Worm (Caenorhabditis elegans): ENCODE measurements around the gene his-41.

The his-41 gene

ce11 chrV:9549459-9549858 lies 4.1 kb downstream of the his-41 start, which contains the start of gene nstp-10 (continued):
- TF ChIP-seq Y75B8A.6 (GFP tag; IDR thresholded peaks at IDR 0.05) (no peak), unc-130 (GFP tag; optimal IDR thresholded peaks at IDR 0.05) (peak; percentile 93), lim-7 (GFP tag; IDR thresholded peaks at IDR 0.05) (0 out of 2 replicates have a peak, but pooled peaks have one; percentile 9), mep-1 (tag; optimal IDR thresholded peaks at IDR 0.05) (peak; percentile 40), daf-19 (GFP tag; conservative IDR thresholded peaks at IDR 0.05) (no peak), nhr-25 (tag; optimal IDR thresholded peaks at IDR 0.05; ENCODE audit: borderline replicate concordance, insufficient read depth) (peak; percentile 30), sdz-12 (GFP tag; optimal IDR thresholded peaks at IDR 0.05) (no peak), pha-4 (GFP tag; IDR thresholded peaks at IDR 0.05) (no peak), pha-4 (tag; optimal IDR thresholded peaks at IDR 0.05) (peak; percentile 8), dmd-6 (GFP tag; IDR thresholded peaks at IDR 0.05) (peak; percentile 9; the same call in 1 of the 2 replicates), ceh-62 (tag; optimal IDR thresholded peaks at IDR 0.05) (no peak), spr-1 (tag; optimal IDR thresholded peaks at IDR 0.05) (no peak), daf-16 (GFP tag; optimal IDR thresholded peaks at IDR 0.05) (no peak), daf-16 (tag; optimal IDR thresholded peaks at IDR 0.05) (peak; percentile 7), F49E8.2 (tag; optimal IDR thresholded peaks at IDR 0.05; ENCODE audit: borderline replicate concordance) (peak; percentile 94), lin-13 (GFP tag; optimal IDR thresholded peaks at IDR 0.05) (peak; percentile 34)

DNA sequence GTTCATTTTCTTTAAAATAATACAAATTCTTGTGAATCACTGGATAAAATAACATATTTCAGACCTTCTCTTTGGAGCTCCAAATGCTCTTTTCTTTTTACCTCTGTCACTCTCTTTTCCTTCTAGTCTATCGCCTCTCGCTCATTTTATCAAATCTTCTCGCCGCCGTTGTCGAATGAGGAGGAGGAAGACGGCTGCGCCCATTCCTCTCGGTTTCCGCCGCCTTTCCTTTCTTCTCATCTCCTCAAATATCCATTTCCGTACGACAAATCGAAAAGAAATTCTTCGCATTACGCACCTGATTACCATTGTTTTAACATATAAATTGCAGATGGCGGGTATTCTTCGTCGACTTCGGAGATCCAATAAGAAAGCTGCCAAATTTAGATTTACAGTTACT lies 5.0 kb downstream of the his-41 start, which contains the start of gene ehbp-1:
TSS of gene ehbp-1 (plus strand) at position 332 of the 400 bp plus-strand sequence.
- no peak for TF ChIP-seq ceh-28 (tag; optimal IDR thresholded peaks at IDR 0.05)
- no peak for TF ChIP-seq dmd-9 (GFP tag; IDR thresholded peaks at IDR 0.05)
- TF ChIP-seq ctbp-1 (GFP tag; IDR thresholded peaks at IDR 0.05): 0 out of 2 replicates have a peak, but pooled peaks have one; percentile 33
- peak; percentile 21 for TF ChIP-seq mxl-3 (GFP tag; optimal IDR thresholded peaks at IDR 0.05)
- TF ChIP-seq ceh-82 (tag; optimal IDR thresholded peaks at IDR 0.05): no peak
- TF ChIP-seq unc-39 (tag; optimal IDR thresholded peaks at IDR 0.05): no peak
- no peak for TF ChIP-seq snpc-1.2 (GFP tag; IDR thresholded peaks at IDR 0.05)
- TF ChIP-seq Y5F2A.4 (GFP tag; optimal IDR thresholded peaks at IDR 0.05): no peak
- TF ChIP-seq spr-1 (tag; optimal IDR thresholded peaks at IDR 0.05): no peak
- peak; percentile 26 for TF ChIP-seq ces-1 (GFP tag; optimal IDR thresholded peaks at IDR 0.05)
- no peak for TF ChIP-seq daf-8 (GFP tag; IDR thresholded peaks at IDR 0.05)
- TF ChIP-seq daf-16 (GFP tag; optimal IDR thresholded peaks at IDR 0.05): no peak
- no peak for TF ChIP-seq daf-16 (tag; optimal IDR thresholded peaks at IDR 0.05)
- no peak for TF ChIP-seq dmd-6 (GFP tag; IDR thresholded peaks at IDR 0.05)
- no peak for TF ChIP-seq lin-15B (tag; optimal IDR thresholded peaks at IDR 0.05)
- TF ChIP-seq snpc-4 (tag; optimal IDR thresholded peaks at IDR 0.05): no peak
- TF ChIP-seq tag-97 (GFP tag; IDR thresholded peaks at IDR 0.05): no peak
- no peak for TF ChIP-seq pqm-1 (tag; optimal IDR thresholded peaks at IDR 0.05)
- no peak for TF ChIP-seq hlh-11 (tag; optimal IDR thresholded peaks at IDR 0.05)
- no peak for TF ChIP-seq mes-2 (tag; optimal IDR thresholded peaks at IDR 0.05; ENCODE audit: poor library complexity, severe bottlenecking)
- no peak for TF ChIP-seq tra-1 (GFP tag; IDR thresholded peaks at IDR 0.05)
- TF ChIP-seq nhr-76 (tag; optimal IDR thresholded peaks at IDR 0.05): no peak

DNA sequence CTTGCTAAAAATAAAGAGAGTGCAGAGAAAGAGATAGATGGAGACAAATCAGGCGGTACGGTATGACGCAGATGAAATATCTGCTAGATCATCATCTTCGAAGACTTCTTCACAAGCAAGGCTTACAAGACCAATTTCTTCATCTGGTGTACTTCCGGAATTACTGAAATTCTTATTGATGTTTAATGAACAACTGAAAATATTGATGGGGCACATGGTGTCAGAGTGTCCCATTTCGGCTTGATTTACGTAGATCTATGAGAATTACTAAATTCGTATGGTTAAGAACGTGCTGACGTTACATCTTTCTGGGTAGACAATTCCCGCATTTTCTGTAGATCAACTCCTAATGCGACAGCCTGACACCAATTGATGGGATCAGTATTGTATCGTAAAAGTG lies 11.3 kb downstream of the his-41 start:
- no peak for TF ChIP-seq rbr-2 (tag; optimal IDR thresholded peaks at IDR 0.05)
- peak in 1 of 2 experiments; percentile 94 for TF ChIP-seq unc-62 (GFP tag; optimal IDR thresholded peaks at IDR 0.05 in 1 of 2)
- no peak for TF ChIP-seq unc-62 (tag; optimal IDR thresholded peaks at IDR 0.05)
- TF ChIP-seq ceh-82 (tag; optimal IDR thresholded peaks at IDR 0.05): no peak

- TF ChIP-seq arid-1 (GFP tag; conservative IDR thresholded peaks at IDR 0.05) (no peak), unc-62 (GFP tag; optimal IDR thresholded peaks at IDR 0.05 in 1 of 2) (peak in 1 of 2 experiments; percentile 81), unc-62 (tag; optimal IDR thresholded peaks at IDR 0.05) (no peak), hif-1 (tag; optimal IDR thresholded peaks at IDR 0.05) (peak in 1 of 2 experiments; percentile 33), cey-2 (tag; optimal IDR thresholded peaks at IDR 0.05; ENCODE audit: borderline replicate concordance, insufficient read depth) (no peak), zip-2 (tag; optimal IDR thresholded peaks at IDR 0.05) (no peak), daf-19 (GFP tag; conservative IDR thresholded peaks at IDR 0.05) (no peak), fos-1 (tag; optimal IDR thresholded peaks at IDR 0.05) (no peak), set-16 (GFP tag; IDR thresholded peaks at IDR 0.05) (no peak; the same call in 1 of the 2 replicates), hmg-1.1 (GFP tag; IDR thresholded peaks at IDR 0.05) (peak; percentile 61), nhr-41 (GFP tag; IDR thresholded peaks at IDR 0.05) (no peak), fkh-10 (GFP tag; optimal IDR thresholded peaks at IDR 0.05) (peak; percentile 90), egl-27 (tag; optimal IDR thresholded peaks at IDR 0.05) (no peak)
Observed at ce11 chrV:9561624-9562179, 16.4 kb downstream of the his-41 start, which contains the start of gene rgef-1. Gene rgef-1, minus strand, starts transcription at chrV:9561674.
